Fruit fly (Drosophila melanogaster): Measurements from ENCODE around the gene aspr.
A peak's percentile ranks its signal among the peaks of the same experiment; 100 is the strongest.

Gene aspr

dm6 chrX:20158491-20158890 lies 10.6 kb downstream of the aspr start:
- TF ChIP-seq usp (GFP tag; optimal IDR thresholded peaks at IDR 0.05) (no peak), CG2202 (tag; optimal IDR thresholded peaks at IDR 0.05) (no peak), Xrp1 (GFP tag; IDR thresholded peaks at IDR 0.05) (no peak), crol (GFP tag; IDR thresholded peaks at IDR 0.05) (no peak), CG18764 (GFP tag; optimal IDR thresholded peaks at IDR 0.05) (no peak), CG7372 (GFP tag; IDR thresholded peaks at IDR 0.05) (peak; percentile 52; the same call in 1 of the 2 replicates), sens (GFP tag) (peak; percentile 59)

dm6 chrX:20158943-20159385 lies 11.0 kb downstream of the aspr start:
- TF ChIP-seq Aef1 (GFP tag; IDR thresholded peaks at IDR 0.05) (peak; percentile 71), Fer3 (tag; optimal IDR thresholded peaks at IDR 0.05) (no peak), CG6765 (GFP tag; optimal IDR thresholded peaks at IDR 0.05) (no peak), Gsc (GFP tag; IDR thresholded peaks at IDR 0.05) (no peak), CG15479 (GFP tag; optimal IDR thresholded peaks at IDR 0.05) (no peak), CG7987 (GFP tag; optimal IDR thresholded peaks at IDR 0.05) (no peak), C15 (GFP tag; IDR thresholded peaks at IDR 0.05) (no peak), Atf-2 (GFP tag; optimal IDR thresholded peaks at IDR 0.05) (no peak), CG9817 (tag; optimal IDR thresholded peaks at IDR 0.05) (no peak), zen (tag; optimal IDR thresholded peaks at IDR 0.05) (no peak), Drgx (GFP tag; IDR thresholded peaks at IDR 0.05) (peak; percentile 53; the same call in 1 of the 2 replicates), CG10543 (GFP tag; optimal IDR thresholded peaks at IDR 0.05) (no peak), Dip3 (GFP tag; optimal IDR thresholded peaks at IDR 0.05) (no peak), mirr (GFP tag; optimal IDR thresholded peaks at IDR 0.05) (peak; percentile 25), Camta (GFP tag; optimal IDR thresholded peaks at IDR 0.05) (no peak), CG7357 (GFP tag; IDR thresholded peaks at IDR 0.05) (no peak), CG4328 (GFP tag; optimal IDR thresholded peaks at IDR 0.05) (no peak), Med (GFP tag) (peak; percentile 31), Six4 (GFP tag; optimal IDR thresholded peaks at IDR 0.05) (no peak), klu (GFP tag; IDR thresholded peaks at IDR 0.05) (no peak), CkIIα-i1 (GFP tag; IDR thresholded peaks at IDR 0.05) (no peak), gt (GFP tag; IDR thresholded peaks at IDR 0.05) (no peak), yki (optimal IDR thresholded peaks at IDR 0.05) (peak; percentile 23), Mrtf (GFP tag; IDR thresholded peaks at IDR 0.05) (no peak), CG18764 (GFP tag; optimal IDR thresholded peaks at IDR 0.05) (no peak), prd (optimal IDR thresholded peaks at IDR 0.05) (no peak), prd (GFP tag; IDR thresholded peaks at IDR 0.05) (no peak), dimm (GFP tag; IDR thresholded peaks at IDR 0.05) (no peak), unc-4 (GFP tag; IDR thresholded peaks at IDR 0.05; ENCODE audit: partially characterized antibody) (no peak), CG30403 (GFP tag; optimal IDR thresholded peaks at IDR 0.05) (no peak), CG7928 (GFP tag; optimal IDR thresholded peaks at IDR 0.05) (no peak), CG31224 (GFP tag; IDR thresholded peaks at IDR 0.05) (no peak), gsb (GFP tag; IDR thresholded peaks at IDR 0.05) (no peak), Pdp1 (GFP tag; optimal IDR thresholded peaks at IDR 0.05) (peak in 1 of 2 experiments; percentile 87), Oli (tag; optimal IDR thresholded peaks at IDR 0.05) (no peak), ci (GFP tag; IDR thresholded peaks at IDR 0.05) (no peak), CG32772 (GFP tag; IDR thresholded peaks at IDR 0.05) (no peak), CG14710 (tag; optimal IDR thresholded peaks at IDR 0.05) (no peak), abd-A (tag; optimal IDR thresholded peaks at IDR 0.05) (no peak), kni (GFP tag; optimal IDR thresholded peaks at IDR 0.05) (no peak), pum (GFP tag; optimal IDR thresholded peaks at IDR 0.05) (no peak), CG12744 (GFP tag; optimal IDR thresholded peaks at IDR 0.05) (no peak), ttk (GFP tag; IDR thresholded peaks at IDR 0.05) (no peak), Mad (GFP tag; optimal IDR thresholded peaks at IDR 0.05) (no peak), CG8944 (GFP tag; optimal IDR thresholded peaks at IDR 0.05) (no peak), CG4360 (GFP tag; IDR thresholded peaks at IDR 0.05) (peak; percentile 94)

All from whole organism, embryonic.